Worm (Caenorhabditis elegans) whole organism, early embryonic: ENCODE results near the gene nlp-43.

ENCODE experiments used
- B0310.2 ChIP-seq: sonication (generic microtip); optimal IDR thresholded peaks from 2 replicates; lab custom pipeline; 2016; ENCODE audit warnings: mild to moderate bottlenecking, missing genetic modification characterization, missing compliant biosample characterization
- F13C5.2 ChIP-seq: sonication (generic microtip); optimal IDR thresholded peaks from 2 replicates; lab custom pipeline; 2017; ENCODE audit warnings: mild to moderate bottlenecking, missing genetic modification characterization, inconsistent platforms, missing compliant biosample characterization
- aly-1 ChIP-seq: sonication (generic microtip); optimal IDR thresholded peaks from 2 replicates; lab custom pipeline; 2016; ENCODE audit warnings: missing genetic modification characterization, missing compliant biosample characterization
- ama-1 ChIP-seq: fragments of 150-350 bp; optimal IDR thresholded peaks from 2 replicates; lab custom pipeline; 2014
- ceh-13 ChIP-seq: fragments of 200-800 bp; sonication (Bioruptor generic); optimal IDR thresholded peaks from 2 replicates; lab custom pipeline; 2018; ENCODE audit warnings: mild to moderate bottlenecking, missing genetic modification characterization, missing compliant biosample characterization
- ceh-36 ChIP-seq: sonication (generic microtip); optimal IDR thresholded peaks from 2 replicates; lab custom pipeline; 2016; ENCODE audit warnings: missing genetic modification characterization, inconsistent platforms, missing compliant biosample characterization
- ets-7 ChIP-seq: sonication (generic microtip); optimal IDR thresholded peaks from 2 replicates; lab custom pipeline; 2016; ENCODE audit warnings: missing genotype, missing genetic modification characterization, missing compliant biosample characterization
- flt-1 ChIP-seq: fragments of 200-800 bp; sonication (Bioruptor generic); IDR thresholded peaks from 2 replicates; pipeline ENCODE4 v1.3.6; 2022; ENCODE audit warnings: missing genetic modification characterization, missing compliant biosample characterization
- hmbx-1 ChIP-seq: sonication (generic microtip); optimal IDR thresholded peaks from 2 replicates; lab custom pipeline; 2016; ENCODE audit warnings: mild to moderate bottlenecking, missing genetic modification characterization, missing compliant biosample characterization
- hmg-4 ChIP-seq: fragments of 200-800 bp; sonication (Bioruptor generic); optimal IDR thresholded peaks from 2 replicates; lab custom pipeline; 2018; ENCODE audit warnings: mild to moderate bottlenecking, missing genetic modification characterization, missing compliant biosample characterization
- hnd-1 ChIP-seq: sonication (generic microtip); optimal IDR thresholded peaks from 2 replicates; lab custom pipeline; 2016; ENCODE audit warnings: missing genetic modification characterization, missing compliant biosample characterization
- pes-1 ChIP-seq: fragments of 200-800 bp; sonication (Bioruptor generic); IDR thresholded peaks from 2 replicates; pipeline ENCODE4 v1.3.6; 2022; ENCODE audit warnings: missing genetic modification reagents, missing genetic modification characterization, missing compliant biosample characterization
- scrt-1 ChIP-seq: fragments of 200-800 bp; sonication (Bioruptor generic); IDR thresholded peaks from 2 replicates; pipeline ENCODE4 v1.3.6; 2022; ENCODE audit warnings: missing genetic modification characterization, missing compliant biosample characterization
- sea-1 ChIP-seq: fragments of 200-800 bp; sonication (Bioruptor generic); conservative IDR thresholded peaks from 2 replicates; pipeline ENCODE4 v1.3.6; 2022; ENCODE audit warnings: missing genetic modification characterization, missing compliant biosample characterization
- tbx-11 ChIP-seq: fragments of 200-800 bp; sonication (Bioruptor generic); IDR thresholded peaks from 2 replicates; pipeline ENCODE4 v1.3.6; 2022; ENCODE audit warnings: missing genetic modification characterization, missing compliant biosample characterization
- tbx-37 ChIP-seq: fragments of 200-800 bp; sonication (Bioruptor generic); conservative IDR thresholded peaks from 2 replicates; pipeline ENCODE4 v1.3.6; 2022; ENCODE audit warnings: missing genetic modification reagents, missing genetic modification characterization, missing compliant biosample characterization
- tra-4 ChIP-seq: sonication (generic microtip); optimal IDR thresholded peaks from 2 replicates; lab custom pipeline; 2017; ENCODE audit warnings: missing genetic modification characterization, missing compliant biosample characterization

nlp-43 gene

ce11 chrIII:5010723-5011122 is 31.5 kb upstream of the nlp-43 start:
- TF ChIP-seq hmg-4 (no peak), flt-1 (GFP tag; lab: Robert Waterston, UW) (no peak), aly-1 (tag; lab: Kevin White, UChicago) (no peak), hnd-1 (tag; lab: Kevin White, UChicago) (no peak), tbx-11 (GFP tag; lab: Robert Waterston, UW) (no peak), tbx-37 (GFP tag; lab: Robert Waterston, UW) (no peak), B0310.2 (tag; lab: Kevin White, UChicago) (no peak), ceh-13 (no peak), ama-1 (lab: Kevin White, UChicago) (no peak), tra-4 (no peak), hmbx-1 (tag; lab: Kevin White, UChicago) (no peak), ets-7 (tag; lab: Kevin White, UChicago) (no peak), scrt-1 (GFP tag; lab: Robert Waterston, UW) (no peak)

DNA sequence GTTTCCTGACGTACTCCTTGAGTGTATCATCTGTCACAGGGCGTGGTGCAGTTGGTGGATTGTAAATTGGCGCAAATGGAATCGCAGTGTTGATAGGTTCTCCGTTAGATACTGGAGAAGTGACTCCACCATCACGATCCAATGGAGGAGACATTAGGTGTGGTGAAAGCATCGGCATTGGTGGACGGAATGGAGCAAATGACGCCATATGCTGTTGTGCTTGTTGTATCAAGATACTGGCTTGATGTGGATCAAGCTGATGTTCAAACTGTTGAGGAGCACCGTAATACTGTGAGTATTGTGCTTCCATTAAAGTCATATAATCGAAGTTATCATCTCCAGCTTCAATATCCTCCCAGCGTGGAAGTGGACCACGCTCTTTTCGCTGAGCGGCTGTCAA is 29.8 kb upstream of the nlp-43 start:
- TF ChIP-seq scrt-1 (GFP tag; lab: Robert Waterston, UW): no peak
- TF ChIP-seq F13C5.2 (tag; lab: Kevin White, UChicago): no peak
- TF ChIP-seq pes-1 (GFP tag; lab: Robert Waterston, UW): no peak
- TF ChIP-seq flt-1 (GFP tag; lab: Robert Waterston, UW): no peak
- TF ChIP-seq ceh-36 (tag; lab: Kevin White, UChicago): no peak
- TF ChIP-seq hnd-1 (tag; lab: Kevin White, UChicago): no peak
- TF ChIP-seq ama-1 (lab: Kevin White, UChicago): no peak
- TF ChIP-seq ets-7 (tag; lab: Kevin White, UChicago): no peak
- TF ChIP-seq B0310.2 (tag; lab: Kevin White, UChicago): no peak
- no peak for TF ChIP-seq sea-1 (GFP tag; lab: Robert Waterston, UW)
- TF ChIP-seq hmbx-1 (tag; lab: Kevin White, UChicago): no peak
- no peak for TF ChIP-seq tra-4
- no peak for TF ChIP-seq ceh-13
- TF ChIP-seq tbx-11 (GFP tag; lab: Robert Waterston, UW): no peak
- no peak for TF ChIP-seq hmg-4
- TF ChIP-seq aly-1 (tag; lab: Kevin White, UChicago): no peak

DNA sequence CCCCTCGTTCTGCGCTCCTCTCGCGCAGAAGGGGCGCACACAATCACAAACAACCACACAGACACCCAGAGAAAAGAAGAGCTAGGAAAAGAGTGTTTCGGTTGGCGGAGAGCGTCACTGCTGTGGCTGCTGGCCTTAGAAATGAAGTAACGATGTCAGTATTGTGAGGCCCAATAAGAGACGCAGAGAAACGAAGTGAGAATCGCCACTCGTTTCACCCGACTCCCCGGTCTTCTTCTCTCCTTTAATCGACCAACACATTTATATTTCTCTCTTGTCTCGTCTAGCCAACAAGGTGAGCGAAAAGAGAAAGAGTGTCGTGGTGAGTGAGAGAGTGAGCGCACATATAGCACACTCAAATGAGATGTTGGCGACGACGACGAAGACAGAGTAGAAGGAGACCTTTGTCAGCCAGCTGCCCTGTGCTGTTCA is 28.3 kb upstream of the nlp-43 start:
- TF ChIP-seq hmg-4: peak; percentile 88
- no peak for TF ChIP-seq ceh-36 (tag; lab: Kevin White, UChicago)
- TF ChIP-seq ama-1 (lab: Kevin White, UChicago): no peak
- TF ChIP-seq tbx-11 (GFP tag; lab: Robert Waterston, UW): 0 out of 2 replicates have a peak, but pooled peaks have one; percentile 3
- TF ChIP-seq sea-1 (GFP tag; lab: Robert Waterston, UW): 0 out of 2 replicates have a peak, but pooled peaks have one; percentile 39
- TF ChIP-seq aly-1 (tag; lab: Kevin White, UChicago): peak; percentile 64
- peak; percentile 74 for TF ChIP-seq F13C5.2 (tag; lab: Kevin White, UChicago)
- no peak for TF ChIP-seq ceh-13
- TF ChIP-seq B0310.2 (tag; lab: Kevin White, UChicago): no peak
- TF ChIP-seq flt-1 (GFP tag; lab: Robert Waterston, UW): no peak
- TF ChIP-seq pes-1 (GFP tag; lab: Robert Waterston, UW): peak; percentile 48; the same call in 1 of the 2 replicates
- no peak for TF ChIP-seq hnd-1 (tag; lab: Kevin White, UChicago)
- peak; percentile 14; the same call in 1 of the 2 replicates for TF ChIP-seq scrt-1 (GFP tag; lab: Robert Waterston, UW)
- no peak for TF ChIP-seq tbx-37 (GFP tag; lab: Robert Waterston, UW)
- no peak for TF ChIP-seq tra-4
- no peak for TF ChIP-seq hmbx-1 (tag; lab: Kevin White, UChicago)
- TF ChIP-seq ets-7 (tag; lab: Kevin White, UChicago): no peak

- no peak for TF ChIP-seq pes-1 (GFP tag; lab: Robert Waterston, UW)
- no peak for TF ChIP-seq ceh-36 (tag; lab: Kevin White, UChicago)
- no peak for TF ChIP-seq tra-4
- no peak for TF ChIP-seq ama-1 (lab: Kevin White, UChicago)
Measured at ce11 chrIII:5017550-5017949, 24.7 kb upstream of the nlp-43 start, which contains the start of gene larp-1. Gene larp-1, minus strand, starts transcription at chrIII:5017650.

DNA sequence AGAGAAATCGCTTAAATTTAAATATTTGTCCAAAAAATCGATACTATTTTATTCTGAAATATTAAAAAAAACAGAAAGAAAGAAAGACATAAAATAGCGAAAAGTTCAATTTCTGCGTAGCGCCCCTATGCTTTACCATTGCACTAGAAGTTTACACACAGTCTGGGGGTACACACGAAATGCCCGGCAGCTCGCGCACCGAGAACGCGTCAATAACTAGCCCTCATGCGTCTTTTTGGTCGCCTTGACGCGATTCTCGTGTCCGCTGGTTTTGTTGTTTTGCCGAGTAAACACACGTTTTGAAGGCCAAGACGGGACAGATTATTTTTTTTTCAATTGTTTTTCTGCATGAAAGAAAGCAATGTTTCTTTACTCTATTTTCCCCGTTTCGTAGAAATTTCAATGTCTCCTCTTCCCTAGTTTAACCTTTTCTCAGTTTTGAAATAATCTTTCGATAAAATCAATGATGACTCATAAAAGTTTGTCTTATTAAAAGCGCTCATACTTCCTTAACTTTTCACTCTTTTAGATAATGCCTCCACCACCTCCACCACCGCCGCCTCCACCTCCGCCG is 24.0 kb upstream of the nlp-43 start, which contains the start of gene wip-1:
Gene wip-1, plus strand, starts transcription at position 524 of the 574 bp plus-strand sequence.
- TF ChIP-seq tra-4: peak; percentile 65
- TF ChIP-seq flt-1 (GFP tag; lab: Robert Waterston, UW): peak; percentile 75
- 0 out of 2 replicates have a peak, but pooled peaks have one; percentile 35 for TF ChIP-seq sea-1 (GFP tag; lab: Robert Waterston, UW)
- peak; percentile 67; the same call in 1 of the 2 replicates for TF ChIP-seq tbx-37 (GFP tag; lab: Robert Waterston, UW)
- TF ChIP-seq pes-1 (GFP tag; lab: Robert Waterston, UW): peak; percentile 77
- peak; percentile 56 for TF ChIP-seq aly-1 (tag; lab: Kevin White, UChicago)
- TF ChIP-seq tbx-11 (GFP tag; lab: Robert Waterston, UW): peak; percentile 67
- peak; percentile 22 for TF ChIP-seq ceh-13
- no peak for TF ChIP-seq hnd-1 (tag; lab: Kevin White, UChicago)
- peak; percentile 44 for TF ChIP-seq ets-7 (tag; lab: Kevin White, UChicago)
- no peak for TF ChIP-seq ama-1 (lab: Kevin White, UChicago)
- no peak for TF ChIP-seq B0310.2 (tag; lab: Kevin White, UChicago)
- TF ChIP-seq ceh-36 (tag; lab: Kevin White, UChicago): no peak
- no peak for TF ChIP-seq hmbx-1 (tag; lab: Kevin White, UChicago)
- TF ChIP-seq hmg-4: peak; percentile 95
- TF ChIP-seq F13C5.2 (tag; lab: Kevin White, UChicago): peak; percentile 93
- TF ChIP-seq scrt-1 (GFP tag; lab: Robert Waterston, UW): peak; percentile 65

- TF ChIP-seq tbx-37 (GFP tag; lab: Robert Waterston, UW) (no peak), sea-1 (GFP tag; lab: Robert Waterston, UW) (no peak), F13C5.2 (tag; lab: Kevin White, UChicago) (no peak), ceh-36 (tag; lab: Kevin White, UChicago) (no peak), pes-1 (GFP tag; lab: Robert Waterston, UW) (no peak), scrt-1 (GFP tag; lab: Robert Waterston, UW) (no peak), tra-4 (no peak), ets-7 (tag; lab: Kevin White, UChicago) (no peak), ceh-13 (no peak), aly-1 (tag; lab: Kevin White, UChicago) (no peak), hmbx-1 (tag; lab: Kevin White, UChicago) (no peak), flt-1 (GFP tag; lab: Robert Waterston, UW) (no peak), hmg-4 (no peak), ama-1 (lab: Kevin White, UChicago) (no peak), tbx-11 (GFP tag; lab: Robert Waterston, UW) (no peak), B0310.2 (tag; lab: Kevin White, UChicago) (no peak), hnd-1 (tag; lab: Kevin White, UChicago) (no peak)
Measured at ce11 chrIII:5020924-5021323, 21.3 kb upstream of the nlp-43 start, which contains the start of gene mdt-11. Gene mdt-11, plus strand, starts transcription at chrIII:5021224.
